Fruit fly (Drosophila melanogaster) whole organism, larva: ENCODE results near the gene CG5850.
A peak's percentile ranks its signal among the peaks of the same experiment; 100 is the strongest.

ENCODE experiments used
- noc ChIP-seq: fragments of 200-800 bp; sonication (Bioruptor generic); optimal IDR thresholded peaks from 3 replicates; lab custom pipeline; 2019; ENCODE audit warnings: missing biosample characterization, mild to moderate bottlenecking, missing genetic modification characterization, moderate library complexity

CG5850 gene

dm6 chr2L:9982516-9982915 lies 18.8 kb upstream of the CG5850 start:
- TF ChIP-seq noc (tag; lab: Kevin White, UChicago), result no peak

- TF ChIP-seq noc (tag; lab: Kevin White, UChicago), result no peak
Measured at dm6 chr2L:9981809-9982208, 18.1 kb upstream of the CG5850 start.

- TF ChIP-seq noc (tag; lab: Kevin White, UChicago), result no peak
Measured at dm6 chr2L:9972624-9973023, 8.9 kb upstream of the CG5850 start.

- no peak for TF ChIP-seq noc (tag; lab: Kevin White, UChicago)
Measured at dm6 chr2L:9968201-9968727, 4.5 kb upstream of the CG5850 start.

- TF ChIP-seq noc (tag; lab: Kevin White, UChicago), result peak; percentile 87
Measured at dm6 chr2L:9966983-9967737, 3.4 kb upstream of the CG5850 start, which contains the start of the genes Dref and RpL13. Dref (minus strand) TSS chr2L:9967229. RpL13 (plus strand) TSS chr2L:9967313.

dm6 chr2L:9960758-9961157 lies 3.0 kb downstream of the CG5850 start:
- TF ChIP-seq noc (tag; lab: Kevin White, UChicago), result no peak

dm6 chr2L:9956993-9957652 lies 6.6 kb downstream of the CG5850 start, which contains the start of the genes CG4658 and CG5846:
CG4658 (plus strand) TSS chr2L:9957132.
CG5846 (minus strand) TSS chr2L:9957237.
- peak; percentile 93 for TF ChIP-seq noc (tag; lab: Kevin White, UChicago)

dm6 chr2L:9954696-9955095 lies 9.1 kb downstream of the CG5850 start:
- TF ChIP-seq noc (tag; lab: Kevin White, UChicago), result no peak

dm6 chr2L:9954119-9954518 lies 9.6 kb downstream of the CG5850 start, which contains the start of the genes CG13126 and CG4709:
CG13126 (minus strand) TSS chr2L:9954181.
CG4709 (plus strand) TSS chr2L:9954325.
- TF ChIP-seq noc (tag; lab: Kevin White, UChicago), result peak; percentile 95

- TF ChIP-seq noc (tag; lab: Kevin White, UChicago), result peak; percentile 80
Measured at dm6 chr2L:9949178-9950062, 14.3 kb downstream of the CG5850 start.

dm6 chr2L:9948520-9948858 lies 15.3 kb downstream of the CG5850 start:
- TF ChIP-seq noc (tag; lab: Kevin White, UChicago), result no peak

- peak; percentile 28 for TF ChIP-seq noc (tag; lab: Kevin White, UChicago)
Measured at dm6 chr2L:9947738-9948519, 15.8 kb downstream of the CG5850 start.

dm6 chr2L:9947265-9947664 lies 16.5 kb downstream of the CG5850 start, which contains the start of gene CG5853:
CG5853 (minus strand) TSS chr2L:9947648.
- peak; percentile 56 for TF ChIP-seq noc (tag; lab: Kevin White, UChicago)

- no peak for TF ChIP-seq noc (tag; lab: Kevin White, UChicago)
Measured at dm6 chr2L:9946051-9946450, 17.7 kb downstream of the CG5850 start.
